Worm (Caenorhabditis elegans): ENCODE results near the gene tps-2.
A peak's percentile ranks its signal among the peaks of the same experiment; 100 is the strongest.

The tps-2 gene

ce11 chrII:14592629-14593028 is 8.1 kb upstream of the tps-2 start:
- peak; percentile 38 for TF ChIP-seq nhr-11 (tag; optimal IDR thresholded peaks at IDR 0.05)
- no peak for TF ChIP-seq F16B12.6 (tag; optimal IDR thresholded peaks at IDR 0.05)
- TF ChIP-seq lin-14 (GFP tag; optimal IDR thresholded peaks at IDR 0.05), result peak; percentile 37
- TF ChIP-seq egl-13 (tag; optimal IDR thresholded peaks at IDR 0.05), result no peak
- no peak for TF ChIP-seq dpl-1 (GFP tag; optimal IDR thresholded peaks at IDR 0.05)
- TF ChIP-seq fkh-4 (tag; optimal IDR thresholded peaks at IDR 0.05; ENCODE audit: borderline replicate concordance), result no peak

ce11 chrII:14593281-14593680 is 7.4 kb upstream of the tps-2 start, which contains the start of gene catp-4:
Gene catp-4, plus strand, starts transcription at chrII:14593581.
- TF ChIP-seq fos-1 (tag; optimal IDR thresholded peaks at IDR 0.05), result no peak
- TF ChIP-seq hlh-17 (GFP tag; optimal IDR thresholded peaks at IDR 0.05; ENCODE audit: borderline replicate concordance), result no peak
- TF ChIP-seq aly-2 (tag; optimal IDR thresholded peaks at IDR 0.05), result no peak
- no peak for TF ChIP-seq unc-130 (tag; optimal IDR thresholded peaks at IDR 0.05)
- no peak for TF ChIP-seq efl-3 (GFP tag; optimal IDR thresholded peaks at IDR 0.05)
- TF ChIP-seq F16B12.6 (tag; optimal IDR thresholded peaks at IDR 0.05), result no peak
- TF ChIP-seq lin-15B (tag; optimal IDR thresholded peaks at IDR 0.05), result no peak

- TF ChIP-seq nhr-85 (tag) (peak; percentile 44), elt-3 (tag; optimal IDR thresholded peaks at IDR 0.05) (peak; percentile 37 to 97 (median 69)), lin-35 (GFP tag; optimal IDR thresholded peaks at IDR 0.05) (no peak)
Measured at ce11 chrII:14597788-14598187, 2.9 kb upstream of the tps-2 start.

ce11 chrII:14598367-14598766 is 2.3 kb upstream of the tps-2 start:
- TF ChIP-seq lir-3 (tag; optimal IDR thresholded peaks at IDR 0.05; ENCODE audit: poor library complexity) (peak; percentile 51), sptf-1 (tag; optimal IDR thresholded peaks at IDR 0.05) (no peak), nhr-11 (tag; optimal IDR thresholded peaks at IDR 0.05) (peak; percentile 73), jun-1 (tag; optimal IDR thresholded peaks at IDR 0.05) (peak; percentile 25), egl-13 (tag; optimal IDR thresholded peaks at IDR 0.05) (no peak), ces-1 (GFP tag; optimal IDR thresholded peaks at IDR 0.05) (no peak), fkh-4 (tag; optimal IDR thresholded peaks at IDR 0.05; ENCODE audit: borderline replicate concordance) (no peak), aha-1 (tag; optimal IDR thresholded peaks at IDR 0.05) (no peak), nhr-85 (tag) (peak; percentile 67), dsc-1 (tag; optimal IDR thresholded peaks at IDR 0.05) (peak; percentile 59), blmp-1 (tag; optimal IDR thresholded peaks at IDR 0.05) (no peak), alr-1 (tag; optimal IDR thresholded peaks at IDR 0.05; ENCODE audit: borderline replicate concordance) (no peak), unc-86 (tag; optimal IDR thresholded peaks at IDR 0.05) (no peak), lin-15B (tag; optimal IDR thresholded peaks at IDR 0.05) (no peak), swsn-7 (tag; optimal IDR thresholded peaks at IDR 0.05) (peak; percentile 69), zag-1 (tag; optimal IDR thresholded peaks at IDR 0.05) (no peak), lin-39 (tag; optimal IDR thresholded peaks at IDR 0.05) (no peak), nhr-28 (tag; optimal IDR thresholded peaks at IDR 0.05) (no peak), mab-9 (GFP tag; IDR thresholded peaks at IDR 0.05) (no peak), mdl-1 (tag; optimal IDR thresholded peaks at IDR 0.05) (peak in 1 of 2 experiments; percentile 89), pax-3 (tag; optimal IDR thresholded peaks at IDR 0.05) (no peak), hlh-4 (tag; optimal IDR thresholded peaks at IDR 0.05) (no peak), pag-3 (tag; optimal IDR thresholded peaks at IDR 0.05; ENCODE audit: borderline replicate concordance, insufficient read depth) (no peak), pqm-1 (tag; optimal IDR thresholded peaks at IDR 0.05) (no peak), tlp-1 (tag; optimal IDR thresholded peaks at IDR 0.05) (no peak), isw-1 (GFP tag; IDR thresholded peaks at IDR 0.05) (no peak; the same call in 1 of the 2 replicates), xbp-1 (tag; optimal IDR thresholded peaks at IDR 0.05) (peak; percentile 57), fos-1 (tag; optimal IDR thresholded peaks at IDR 0.05) (no peak), efl-1 (optimal IDR thresholded peaks at IDR 0.05) (peak; percentile 32 to 51), efl-1 (GFP tag; optimal IDR thresholded peaks at IDR 0.05 in 1 of 2) (peak; percentile 42 to 92), nhr-19 (GFP tag; conservative IDR thresholded peaks at IDR 0.05) (peak; percentile 83), ets-5 (GFP tag; IDR thresholded peaks at IDR 0.05) (no peak), lin-13 (GFP tag; optimal IDR thresholded peaks at IDR 0.05) (peak; percentile 57), unc-130 (tag; optimal IDR thresholded peaks at IDR 0.05) (peak; percentile 61), nhr-90 (tag; optimal IDR thresholded peaks at IDR 0.05; ENCODE audit: poor library complexity) (peak; percentile 66), ama-1 (optimal IDR thresholded peaks at IDR 0.05) (peak; percentile 32), mef-2 (tag; optimal IDR thresholded peaks at IDR 0.05) (no peak), nhr-237 (tag; optimal IDR thresholded peaks at IDR 0.05) (no peak), hlh-17 (GFP tag; optimal IDR thresholded peaks at IDR 0.05; ENCODE audit: borderline replicate concordance) (no peak)
